Fruit fly (Drosophila melanogaster) whole organism, embryonic: ENCODE data around the gene CG32369.
A peak's percentile ranks its signal among the peaks of the same experiment; 100 is the strongest.

Experiments used
- Blimp-1 ChIP-seq: fragments of 200-800 bp; sonication (Bioruptor generic); optimal IDR thresholded peaks from 3 replicates; lab custom pipeline; 2018; ENCODE audit warnings: missing biosample characterization, missing genetic modification characterization, mild to moderate bottlenecking, moderate library complexity, missing genetic modification reagents
- CG10321 ChIP-seq: fragments of 200-800 bp; sonication (Bioruptor generic); IDR thresholded peaks from 2 replicates; pipeline ENCODE4 v1.3.6; 2022; ENCODE audit warnings: missing biosample characterization, missing genetic modification characterization
- CG11504 ChIP-seq: fragments of 200-800 bp; sonication (Bioruptor generic); optimal IDR thresholded peaks from 3 replicates; lab custom pipeline; 2019; ENCODE audit warnings: missing biosample characterization, mild to moderate bottlenecking, missing genetic modification characterization, moderate library complexity
- CG11695 ChIP-seq: fragments of 200-800 bp; sonication (Bioruptor generic); IDR thresholded peaks from 3 replicates; pipeline ENCODE4 v1.3.6; 2022; ENCODE audit warnings: missing biosample characterization, missing genetic modification characterization
- CG14710 ChIP-seq: fragments of 200-800 bp; sonication (Bioruptor generic); optimal IDR thresholded peaks from 3 replicates; lab custom pipeline; 2019; ENCODE audit warnings: missing biosample characterization, mild to moderate bottlenecking, missing genetic modification characterization, moderate library complexity
- CG17328 ChIP-seq: fragments of 200-800 bp; sonication (Bioruptor generic); IDR thresholded peaks from 2 replicates; pipeline ENCODE4 v1.3.6; 2022; ENCODE audit warnings: missing biosample characterization, missing genetic modification characterization
- CG18599 ChIP-seq: fragments of 200-800 bp; sonication (Bioruptor generic); optimal IDR thresholded peaks from 3 replicates; lab custom pipeline; 2017; ENCODE audit warnings: missing biosample characterization, missing genetic modification characterization, mild to moderate bottlenecking, moderate library complexity, missing genetic modification reagents
- CG2678 ChIP-seq: fragments of 200-800 bp; sonication (Bioruptor generic); optimal IDR thresholded peaks from 3 replicates; lab custom pipeline; 2019; ENCODE audit warnings: missing biosample characterization, mild to moderate bottlenecking, missing genetic modification characterization, moderate library complexity
- CG2712 ChIP-seq: fragments of 200-800 bp; optimal IDR thresholded peaks from 3 replicates; lab custom pipeline; 2019; ENCODE audit warnings: missing biosample characterization, mild to moderate bottlenecking, missing genetic modification characterization, moderate library complexity
- CG3726 ChIP-seq: fragments of 200-800 bp; sonication (Bioruptor generic); IDR thresholded peaks from 3 replicates; pipeline ENCODE4, ENCODE4 v1.3.6; 2022; ENCODE audit warnings: missing biosample characterization, missing genetic modification characterization
- CG4360 ChIP-seq: fragments of 200-800 bp; sonication (Bioruptor generic); IDR thresholded peaks from 2 replicates; pipeline ENCODE4 v1.3.6; 2022; ENCODE audit warnings: missing biosample characterization, missing genetic modification characterization
- CG4854 ChIP-seq: fragments of 200-800 bp; sonication (Bioruptor generic); optimal IDR thresholded peaks from 2 replicates; lab custom pipeline; 2016; ENCODE audit warnings: missing biosample characterization, missing genetic modification characterization, inconsistent platforms
- CG6689 ChIP-seq: fragments of 200-800 bp; sonication (Bioruptor generic); IDR thresholded peaks from 2 replicates; pipeline ENCODE4 v1.3.6; 2022; ENCODE audit warnings: missing biosample characterization, missing genetic modification characterization
- CG7839 ChIP-seq: fragments of 200-800 bp; sonication (Bioruptor generic); optimal IDR thresholded peaks from 3 replicates; lab custom pipeline; 2018; ENCODE audit warnings: missing biosample characterization, mild to moderate bottlenecking, missing genetic modification characterization, moderate library complexity
- Drgx ChIP-seq: fragments of 200-800 bp; sonication (Bioruptor generic); IDR thresholded peaks from 2 replicates; pipeline ENCODE4 v1.3.6; 2022; ENCODE audit warnings: missing biosample characterization, missing genetic modification characterization
- E2f1 ChIP-seq: fragments of 200-800 bp; sonication (Bioruptor generic); IDR thresholded peaks from 2 replicates; pipeline ENCODE4 v1.3.6; 2022; ENCODE audit warnings: missing biosample characterization, missing genetic modification characterization
- Fer3 ChIP-seq: fragments of 200-800 bp; sonication (Bioruptor generic); optimal IDR thresholded peaks from 2 replicates; lab custom pipeline; 2018; ENCODE audit warnings: missing biosample characterization, mild to moderate bottlenecking, missing genetic modification characterization, moderate library complexity
- Hr51 ChIP-seq, 2 experiments: fragments of 200-800 bp; sonication (Bioruptor generic); optimal IDR thresholded peaks; 2 replicates in 1 of 2; 3 replicates in 1 of 2; lab custom pipeline; 2016 to 2018; ENCODE audit warnings: missing biosample characterization in 2 of 2, missing genetic modification characterization in 2 of 2, mild to moderate bottlenecking in 1 of 2, moderate library complexity in 1 of 2
- Lpt ChIP-seq: fragments of >200 bp; optimal IDR thresholded peaks from 2 replicates; lab custom pipeline; 2018; ENCODE audit warnings: missing biosample characterization, missing genetic modification characterization
- Med ChIP-seq: fragments of 200-800 bp; sonication (Bioruptor generic); peaks from one replicate; lab custom pipeline; 2016; ENCODE audit warnings: missing biosample characterization, missing genetic modification characterization, mild to moderate bottlenecking, inconsistent platforms, moderate library complexity
- Pdp1 ChIP-seq, 2 experiments: fragments of 200-800 bp; sonication (Bioruptor generic); optimal IDR thresholded peaks; 3 replicates each; lab custom pipeline; 2016; ENCODE audit warnings: missing biosample characterization in 2 of 2, missing genetic modification characterization in 2 of 2, mild to moderate bottlenecking in 1 of 2, moderate library complexity in 1 of 2
- Scr ChIP-seq: fragments of 200-800 bp; sonication (Bioruptor generic); IDR thresholded peaks from 2 replicates; pipeline ENCODE4 v1.3.6; 2022; ENCODE audit warnings: missing biosample characterization, missing genetic modification characterization; ENCODE audit not compliant: partially characterized antibody
- Sox102F ChIP-seq: fragments of 200-800 bp; sonication (Bioruptor generic); optimal IDR thresholded peaks from 2 replicates; lab custom pipeline; 2018; ENCODE audit warnings: missing biosample characterization, mild to moderate bottlenecking, missing genetic modification characterization, moderate library complexity
- TFAM ChIP-seq: fragments of 200-800 bp; sonication (Bioruptor generic); optimal IDR thresholded peaks from 2 replicates; lab custom pipeline; 2017; ENCODE audit warnings: missing biosample characterization, missing genetic modification characterization, inconsistent platforms
- Usf ChIP-seq: fragments of 200-800 bp; sonication (Bioruptor generic); optimal IDR thresholded peaks from 2 replicates; lab custom pipeline; 2017; ENCODE audit warnings: missing genotype, missing biosample characterization, missing genetic modification characterization
- Xrp1 ChIP-seq: fragments of 200-800 bp; sonication (Bioruptor generic); IDR thresholded peaks from 2 replicates; pipeline ENCODE4 v1.3.6; 2022; ENCODE audit warnings: missing biosample characterization, missing genetic modification characterization
- bsh ChIP-seq, 2 experiments: fragments of 200-800 bp; sonication (Bioruptor generic); optimal IDR thresholded peaks; 2 replicates each; lab custom pipeline; 2017 to 2018; ENCODE audit warnings: mild to moderate bottlenecking in 2 of 2, missing biosample characterization in 2 of 2, missing genetic modification characterization in 2 of 2, moderate library complexity in 1 of 2
- dimm ChIP-seq: fragments of 200-800 bp; sonication (Bioruptor generic); IDR thresholded peaks from 2 replicates; pipeline ENCODE4 v1.3.6; 2022; ENCODE audit warnings: missing biosample characterization, missing genetic modification characterization
- dm ChIP-seq: fragments of 200-800 bp; sonication (Bioruptor generic); optimal IDR thresholded peaks from 3 replicates; lab custom pipeline; 2016; ENCODE audit warnings: missing biosample characterization, missing genetic modification characterization
- fd64A ChIP-seq: fragments of 200-800 bp; sonication (Bioruptor generic); optimal IDR thresholded peaks from 3 replicates; lab custom pipeline; 2018; ENCODE audit warnings: missing biosample characterization, mild to moderate bottlenecking, missing genetic modification characterization
- gem ChIP-seq: fragments of 200-800 bp; sonication (Bioruptor generic); optimal IDR thresholded peaks from 2 replicates; lab custom pipeline; 2019; ENCODE audit warnings: missing biosample characterization, mild to moderate bottlenecking, missing genetic modification characterization, moderate library complexity
- hkb ChIP-seq, 2 experiments: fragments of 200-800 bp in 1 of 2; fragments of >200 bp in 1 of 2; sonication (Bioruptor generic) in 1 of 2; IDR thresholded peaks in 1 of 2; optimal IDR thresholded peaks in 1 of 2; 2 replicates each; pipeline versions ENCODE4 v1.3.6 to Lab custom; 2017 to 2022; ENCODE audit warnings: missing biosample characterization in 1 of 2, missing genetic modification characterization in 1 of 2
- jing ChIP-seq: fragments of 200-800 bp; sonication (Bioruptor generic); optimal IDR thresholded peaks from 2 replicates; lab custom pipeline; 2018; ENCODE audit warnings: missing biosample characterization, mild to moderate bottlenecking, missing genetic modification characterization
- jumu ChIP-seq: fragments of 200-800 bp; sonication (Bioruptor generic); optimal IDR thresholded peaks from 3 replicates; lab custom pipeline; 2016; ENCODE audit warnings: missing biosample characterization, missing genetic modification characterization
- kay ChIP-seq: fragments of 200-800 bp; sonication (Bioruptor generic); optimal IDR thresholded peaks from 2 replicates; lab custom pipeline; 2016; ENCODE audit warnings: missing biosample characterization, missing genetic modification characterization
- lbe ChIP-seq: fragments of 200-800 bp; sonication (Bioruptor generic); optimal IDR thresholded peaks from 2 replicates; lab custom pipeline; 2016; ENCODE audit warnings: missing biosample characterization, mild to moderate bottlenecking, missing genetic modification characterization
- lmd ChIP-seq: fragments of 200-800 bp; sonication (Bioruptor generic); IDR thresholded peaks from 2 replicates; pipeline ENCODE4 v1.3.6; 2022; ENCODE audit warnings: missing biosample characterization, missing genetic modification characterization
- maf-S ChIP-seq: fragments of 200-800 bp; sonication (Bioruptor generic); optimal IDR thresholded peaks from 2 replicates; lab custom pipeline; 2016; ENCODE audit warnings: missing biosample characterization, missing genetic modification characterization
- nmo ChIP-seq: fragments of 200-800 bp; sonication (Bioruptor generic); optimal IDR thresholded peaks from 2 replicates; lab custom pipeline; 2018; ENCODE audit warnings: missing biosample characterization, mild to moderate bottlenecking, missing genetic modification characterization, moderate library complexity
- ranshi ChIP-seq: fragments of 200-800 bp; sonication (Bioruptor generic); IDR thresholded peaks from 2 replicates; pipeline ENCODE4 v1.3.6; 2022; ENCODE audit warnings: missing biosample characterization, missing genetic modification characterization
- sens ChIP-seq: fragments of 200-800 bp; sonication (Bioruptor generic); peaks from one replicate; lab custom pipeline; 2016; ENCODE audit warnings: missing biosample characterization, missing genetic modification characterization
- sens-2 ChIP-seq: fragments of 200-800 bp; sonication (Bioruptor generic); IDR thresholded peaks from 2 replicates; pipeline ENCODE4 v1.3.6; 2022; ENCODE audit warnings: missing biosample characterization, missing genetic modification characterization
- sisA ChIP-seq: fragments of 200-800 bp; sonication (Bioruptor generic); IDR thresholded peaks from 2 replicates; pipeline ENCODE4 v1.3.6; 2022; ENCODE audit warnings: missing biosample characterization, missing genetic modification characterization
- slp2 ChIP-seq: fragments of 200-800 bp; sonication (Bioruptor generic); optimal IDR thresholded peaks from 2 replicates; lab custom pipeline; 2016; ENCODE audit warnings: missing biosample characterization, missing genetic modification characterization
- sob ChIP-seq: fragments of 200-800 bp; sonication (Bioruptor generic); IDR thresholded peaks from 2 replicates; pipeline ENCODE4 v1.3.6; 2022; ENCODE audit warnings: missing biosample characterization, missing genetic modification characterization
- tgo ChIP-seq: fragments of 200-800 bp; sonication (Bioruptor generic); IDR thresholded peaks from 3 replicates; pipeline ENCODE4 v1.3.6; 2022; ENCODE audit warnings: missing biosample characterization, missing genetic modification characterization
- tio ChIP-seq: fragments of 200-800 bp; sonication (Bioruptor generic); optimal IDR thresholded peaks from 2 replicates; lab custom pipeline; 2017; ENCODE audit warnings: missing biosample characterization, missing genetic modification characterization, inconsistent platforms
- unpg ChIP-seq: fragments of 200-800 bp; sonication (Bioruptor generic); optimal IDR thresholded peaks from 3 replicates; lab custom pipeline; 2018; ENCODE audit warnings: missing biosample characterization, mild to moderate bottlenecking, missing genetic modification characterization, moderate library complexity
- vvl ChIP-seq: fragments of 200-800 bp; sonication (Bioruptor generic); IDR thresholded peaks from 2 replicates; pipeline ENCODE4 v1.3.6; 2022; ENCODE audit warnings: missing biosample characterization, missing genetic modification characterization
- wor ChIP-seq: fragments of 200-800 bp; sonication (Bioruptor generic); IDR thresholded peaks from 2 replicates; pipeline ENCODE4 v1.3.6; 2022; ENCODE audit warnings: missing biosample characterization, missing genetic modification characterization

Gene CG32369

DNA sequence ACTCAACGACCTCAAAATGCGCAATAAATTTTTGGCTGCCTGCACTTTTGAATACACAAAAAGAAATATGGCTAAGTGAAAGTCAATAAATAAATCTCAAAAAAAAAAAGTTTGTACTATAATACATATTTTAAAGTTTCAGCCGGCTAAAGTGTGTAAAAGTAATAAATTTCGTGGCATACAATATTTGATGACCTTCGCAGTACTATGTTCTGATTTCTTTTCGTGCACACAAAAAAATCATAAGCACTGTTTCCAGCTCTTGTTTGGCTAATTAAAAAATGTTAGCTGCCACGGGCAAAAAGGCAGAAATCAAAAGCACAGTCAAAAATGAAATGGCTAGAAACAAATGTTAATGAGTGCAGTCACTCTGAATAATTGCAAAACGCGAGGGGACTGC, 17.4 kb downstream of the CG32369 start (continued):
- TF ChIP-seq Scr (GFP tag; lab: Robert Waterston, UW) (no peak), tgo (GFP tag; lab: Robert Waterston, UW) (peak; percentile 17; the same call in 1 of the 3 replicates), lmd (GFP tag; lab: Robert Waterston, UW) (peak; percentile 43), CG2678 (tag; lab: Kevin White, UChicago) (peak; percentile 5), Lpt (GFP tag; lab: Kevin White, UChicago) (no peak), sens-2 (GFP tag; lab: Robert Waterston, UW) (0 out of 2 replicates have a peak, but pooled peaks have one; percentile 31), sob (GFP tag; lab: Robert Waterston, UW) (peak; percentile 36; the same call in 1 of the 2 replicates), E2f1 (GFP tag; lab: Robert Waterston, UW) (0 out of 2 replicates have a peak, but pooled peaks have one; percentile 9), CG18599 (GFP tag; lab: Kevin White, UChicago) (peak; percentile 3), Usf (GFP tag; lab: Kevin White, UChicago) (no peak), hkb (optimal IDR thresholded peaks at IDR 0.05; lab: Kevin White, UChicago) (no peak), hkb (GFP tag; IDR thresholded peaks at IDR 0.05; lab: Robert Waterston, UW) (peak; percentile 24; the same call in 1 of the 2 replicates), nmo (peak; percentile 7), Med (GFP tag; lab: Kevin White, UChicago) (peak; percentile 75), Fer3 (peak; percentile 2), sisA (GFP tag; lab: Robert Waterston, UW) (0 out of 2 replicates have a peak, but pooled peaks have one; percentile 10), CG6689 (GFP tag; lab: Robert Waterston, UW) (0 out of 2 replicates have a peak, but pooled peaks have one; percentile 37), fd64A (no peak), lbe (GFP tag; lab: Kevin White, UChicago) (peak; percentile 94), CG17328 (GFP tag; lab: Robert Waterston, UW) (0 out of 2 replicates have a peak, but pooled peaks have one; percentile 18), gem (tag; lab: Kevin White, UChicago) (peak; percentile 26), dm (GFP tag; lab: Kevin White, UChicago) (no peak), CG11504 (tag; lab: Kevin White, UChicago) (peak; percentile 30), unpg (GFP tag; lab: Kevin White, UChicago) (peak; percentile 35), CG7839 (tag; lab: Kevin White, UChicago) (peak; percentile 31), ranshi (0 out of 2 replicates have a peak, but pooled peaks have one; percentile 14), CG3726 (GFP tag; lab: Robert Waterston, UW) (0 out of 3 replicates have a peak, but pooled peaks have one; percentile 37), Xrp1 (GFP tag; lab: Robert Waterston, UW) (peak; percentile 54; the same call in 1 of the 2 replicates), Sox102F (GFP tag; lab: Kevin White, UChicago) (peak; percentile 51), vvl (GFP tag; lab: Robert Waterston, UW) (peak; percentile 32; the same call in 1 of the 2 replicates), Hr51 (GFP tag; optimal IDR thresholded peaks at IDR 0.05; lab: Kevin White, UChicago) (peak in 1 of 2 experiments; percentile 24), Blimp-1 (GFP tag; lab: Kevin White, UChicago) (peak; percentile 48), tio (peak; percentile 3), TFAM (GFP tag; lab: Kevin White, UChicago) (no peak), CG2712 (tag; lab: Kevin White, UChicago) (peak; percentile 2), Drgx (GFP tag; lab: Robert Waterston, UW) (peak; percentile 42; the same call in 1 of the 2 replicates), sens (GFP tag; lab: Kevin White, UChicago) (peak; percentile 35), kay (GFP tag; lab: Kevin White, UChicago) (no peak), bsh (GFP tag; optimal IDR thresholded peaks at IDR 0.05; lab: Kevin White, UChicago) (peak in 1 of 2 experiments; percentile 34)

DNA sequence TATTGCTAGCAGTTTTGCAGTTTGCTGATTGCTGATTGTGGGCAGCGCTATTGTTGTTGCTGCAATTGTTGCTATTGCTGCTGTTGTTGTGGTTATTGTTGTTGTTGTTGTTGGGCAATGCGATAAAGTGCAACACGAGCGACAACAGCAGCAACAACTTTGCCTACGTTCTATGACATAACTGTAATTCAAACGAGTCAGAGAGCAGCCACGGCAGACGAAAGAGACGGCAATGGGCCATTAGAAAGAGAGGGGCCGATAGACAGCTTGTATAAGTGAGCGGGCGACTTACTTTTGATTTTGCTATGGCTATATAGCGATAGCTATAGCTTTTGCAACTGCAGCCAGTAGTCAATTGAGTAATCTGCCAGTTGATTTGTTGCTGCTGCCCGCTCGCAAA, 19.4 kb downstream of the CG32369 start:
- TF ChIP-seq Xrp1 (GFP tag; lab: Robert Waterston, UW) (no peak), CG11695 (no peak), jumu (GFP tag; lab: Kevin White, UChicago) (no peak), CG4854 (GFP tag; lab: Kevin White, UChicago) (no peak), CG14710 (tag; lab: Kevin White, UChicago) (no peak), dimm (no peak), CG4360 (GFP tag; lab: Robert Waterston, UW) (peak; percentile 38; the same call in 1 of the 2 replicates), Pdp1 (GFP tag; optimal IDR thresholded peaks at IDR 0.05; lab: Kevin White, UChicago) (peak in 1 of 2 experiments; percentile 22), maf-S (no peak), Med (GFP tag; lab: Kevin White, UChicago) (peak; percentile 39), slp2 (GFP tag; lab: Kevin White, UChicago) (no peak), wor (GFP tag; lab: Robert Waterston, UW) (no peak), CG10321 (GFP tag; lab: Robert Waterston, UW) (0 out of 2 replicates have a peak, but pooled peaks have one; percentile 17), jing (GFP tag; lab: Kevin White, UChicago) (no peak)
